Worm (Caenorhabditis elegans) whole organism, young adult: ENCODE results near the gene rmd-3.

Experiments used
- snpc-1.3 ChIP-seq: sonication (generic microtip); optimal IDR thresholded peaks from 2 replicates; lab custom pipeline; 2017; ENCODE audit warnings: missing genetic modification characterization, mild to moderate bottlenecking, missing compliant biosample characterization, antibody characterized with exemption, moderate library complexity, missing genotype, missing genetic modification reagents; ENCODE audit not compliant: insufficient read depth
- unc-130 ChIP-seq: sonication (generic microtip); optimal IDR thresholded peaks from 2 replicates; lab custom pipeline; 2016; ENCODE audit warnings: missing genetic modification reagents, missing genetic modification characterization, missing compliant biosample characterization

ce11 chrII:11329021-11329479, 10.4 kb downstream of the rmd-3 start, which contains the start of gene tag-180:
- no peak for TF ChIP-seq snpc-1.3
- no peak for TF ChIP-seq unc-130
